Fruit fly (Drosophila melanogaster): ENCODE results near the gene BtbVII.
A peak's percentile ranks its signal among the peaks of the same experiment; 100 is the strongest.

BtbVII gene

dm6 chr3L:3127544-3127943 is 20.9 kb upstream of the BtbVII start, which contains the start of gene promL:
Gene promL (minus strand): TSS chr3L:3127724.
- TF ChIP-seq CG17806 (tag; optimal IDR thresholded peaks at IDR 0.05) (no peak), CG12605 (GFP tag; IDR thresholded peaks at IDR 0.05) (no peak), CG15710 (tag; optimal IDR thresholded peaks at IDR 0.05) (peak; percentile 51), CG13204 (GFP tag; optimal IDR thresholded peaks at IDR 0.05) (peak; percentile 10), gl (tag; optimal IDR thresholded peaks at IDR 0.05) (no peak), CG9948 (tag; optimal IDR thresholded peaks at IDR 0.05) (no peak), fd96Ca (GFP tag; IDR thresholded peaks at IDR 0.05) (peak; percentile 34; the same call in 1 of the 3 replicates), Pif1B (GFP tag; optimal IDR thresholded peaks at IDR 0.05) (peak; percentile 12), CG8159 (tag; optimal IDR thresholded peaks at IDR 0.05) (peak; percentile 19), Snoo (tag; optimal IDR thresholded peaks at IDR 0.05) (peak; percentile 56), EcR (GFP tag; optimal IDR thresholded peaks at IDR 0.05) (peak; percentile 68), rn (GFP tag; IDR thresholded peaks at IDR 0.05) (no peak), Pif1A (GFP tag; optimal IDR thresholded peaks at IDR 0.05) (peak; percentile 29), CG4496 (GFP tag; IDR thresholded peaks at IDR 0.05) (peak; percentile 47; the same call in 1 of the 3 replicates), Ets98B (GFP tag; IDR thresholded peaks at IDR 0.05) (peak; percentile 37)

DNA sequence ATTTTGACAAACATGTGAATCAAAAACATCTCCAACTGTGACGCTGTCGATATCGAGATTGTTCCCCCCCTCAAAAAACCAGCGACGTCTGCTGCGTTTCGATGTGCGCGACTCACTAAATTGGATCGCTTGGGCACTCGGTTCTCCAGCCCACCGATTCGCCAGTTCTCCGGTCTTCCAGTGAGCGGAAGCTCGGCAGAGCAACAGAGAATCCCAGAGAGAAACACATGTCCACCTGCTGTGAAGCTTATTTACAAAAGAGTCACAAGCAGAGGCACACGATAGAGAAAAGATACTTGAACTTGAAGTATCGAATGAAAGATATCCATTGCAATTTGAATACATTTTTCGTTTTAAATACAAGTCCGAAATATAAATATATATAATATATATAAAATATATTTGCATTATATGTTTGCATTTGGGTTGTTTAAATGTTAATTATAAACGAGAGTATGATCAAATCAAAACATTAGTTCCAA is 14.3 kb upstream of the BtbVII start:
- TF ChIP-seq Pif1A (GFP tag; optimal IDR thresholded peaks at IDR 0.05): peak; percentile 44
- TF ChIP-seq CG4496 (GFP tag; IDR thresholded peaks at IDR 0.05): 0 out of 3 replicates have a peak, but pooled peaks have one; percentile 33
- peak; percentile 33; the same call in 1 of the 2 replicates for TF ChIP-seq CG12605 (GFP tag; IDR thresholded peaks at IDR 0.05)
- no peak for TF ChIP-seq CG32121 (GFP tag; IDR thresholded peaks at IDR 0.05)
- no peak for TF ChIP-seq CG17806 (tag; optimal IDR thresholded peaks at IDR 0.05)
- TF ChIP-seq Pif1B (GFP tag; optimal IDR thresholded peaks at IDR 0.05): peak; percentile 43
- TF ChIP-seq CG10348 (GFP tag; IDR thresholded peaks at IDR 0.05): no peak
- peak; percentile 41; the same call in 1 of the 2 replicates for TF ChIP-seq Ets98B (GFP tag; IDR thresholded peaks at IDR 0.05)

- no peak for TF ChIP-seq D1 (tag; optimal IDR thresholded peaks at IDR 0.05)
- no peak for TF ChIP-seq CG14655 (GFP tag; optimal IDR thresholded peaks at IDR 0.05)
- TF ChIP-seq CG12605 (GFP tag; IDR thresholded peaks at IDR 0.05): no peak
- no peak for TF ChIP-seq rn (GFP tag; IDR thresholded peaks at IDR 0.05)
- TF ChIP-seq CG13204 (GFP tag; optimal IDR thresholded peaks at IDR 0.05): no peak
- no peak for TF ChIP-seq CG32121 (GFP tag; IDR thresholded peaks at IDR 0.05)
- TF ChIP-seq Pif1A (GFP tag; optimal IDR thresholded peaks at IDR 0.05): no peak
- no peak for TF ChIP-seq CG34367 (tag; optimal IDR thresholded peaks at IDR 0.05)
- no peak for TF ChIP-seq CG4496 (GFP tag; IDR thresholded peaks at IDR 0.05)
Observed at dm6 chr3L:3141411-3141810, 7.0 kb upstream of the BtbVII start.

dm6 chr3L:3142516-3143382 is 5.7 kb upstream of the BtbVII start:
- no peak for TF ChIP-seq rn (GFP tag; IDR thresholded peaks at IDR 0.05)
- no peak for TF ChIP-seq CG9948 (tag; optimal IDR thresholded peaks at IDR 0.05)
- no peak for TF ChIP-seq CG15710 (tag; optimal IDR thresholded peaks at IDR 0.05)
- no peak for TF ChIP-seq CG8159 (tag; optimal IDR thresholded peaks at IDR 0.05)

dm6 chr3L:3143383-3143962 is 5.0 kb upstream of the BtbVII start, which contains the start of the genes CG11537 and Alg2:
Gene CG11537 (minus strand): TSS chr3L:3143457.
Gene Alg2 (plus strand): TSS chr3L:3143808.
- TF ChIP-seq CG4496 (GFP tag; IDR thresholded peaks at IDR 0.05): peak; percentile 32; the same call in 1 of the 3 replicates
- no peak for TF ChIP-seq CG32121 (GFP tag; IDR thresholded peaks at IDR 0.05)
- peak; percentile 25; the same call in 1 of the 2 replicates for TF ChIP-seq Ets98B (GFP tag; IDR thresholded peaks at IDR 0.05)
- no peak for TF ChIP-seq gl (tag; optimal IDR thresholded peaks at IDR 0.05)
- TF ChIP-seq CG15710 (tag; optimal IDR thresholded peaks at IDR 0.05): peak; percentile 50

- no peak for TF ChIP-seq Pif1B (GFP tag; optimal IDR thresholded peaks at IDR 0.05)
- no peak; the same call in 2 of the 3 replicates for TF ChIP-seq fd96Ca (GFP tag; IDR thresholded peaks at IDR 0.05)
- TF ChIP-seq CG32121 (GFP tag; IDR thresholded peaks at IDR 0.05): peak; percentile 43; the same call in 1 of the 2 replicates
- TF ChIP-seq EcR (GFP tag; optimal IDR thresholded peaks at IDR 0.05): peak; percentile 49
- TF ChIP-seq Pif1A (GFP tag; optimal IDR thresholded peaks at IDR 0.05): no peak
- peak; percentile 68 for TF ChIP-seq CG13204 (GFP tag; optimal IDR thresholded peaks at IDR 0.05)
Observed at dm6 chr3L:3149060-3149872, 820 bp downstream of the BtbVII start.
